Fruit fly (Drosophila melanogaster): ENCODE results near the gene CG11444.

Gene CG11444

DNA sequence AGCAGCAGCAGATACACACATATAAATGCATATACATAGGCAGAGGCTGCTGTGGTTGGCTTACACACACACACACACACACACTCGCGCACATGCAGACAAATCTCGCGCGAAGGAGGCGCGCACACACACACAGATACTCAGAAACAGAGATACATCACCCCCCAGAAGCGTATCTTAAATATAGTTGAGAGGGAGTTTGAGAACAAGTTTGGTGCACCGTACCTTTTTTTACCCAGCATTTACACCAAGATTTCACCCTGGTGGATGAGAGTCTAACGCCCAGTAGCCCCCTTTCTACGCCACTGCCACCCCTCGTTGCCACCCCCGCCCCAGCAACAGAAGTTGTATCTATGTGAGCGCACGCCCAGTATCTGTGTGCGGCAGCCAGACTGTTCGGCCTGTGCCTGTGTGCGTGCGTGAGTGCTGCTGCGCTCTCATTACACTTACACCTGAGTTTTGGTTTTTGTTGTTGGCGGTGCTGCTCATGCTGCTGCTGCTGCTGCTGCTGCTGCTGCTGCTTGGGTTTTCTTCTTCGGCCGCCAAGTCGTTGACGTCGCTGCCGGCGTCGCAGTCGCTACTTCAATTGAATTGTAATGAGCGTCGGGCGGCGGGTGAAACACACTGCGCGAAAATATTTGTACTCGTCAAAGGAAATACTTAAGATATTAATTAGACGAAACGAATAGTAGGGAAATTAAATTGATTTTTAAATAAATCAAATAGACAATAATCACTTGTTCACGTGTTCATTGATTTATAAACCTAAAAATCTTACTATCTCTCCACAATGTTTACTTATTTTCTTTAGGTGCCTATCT is 36.0 kb upstream of the CG11444 start (continued):
- TF ChIP-seq da (GFP tag; optimal IDR thresholded peaks at IDR 0.05) = no peak
- peak; percentile 88 for TF ChIP-seq CG10959 (GFP tag; IDR thresholded peaks at IDR 0.05)
- no peak for TF ChIP-seq Scr (GFP tag; IDR thresholded peaks at IDR 0.05; ENCODE audit: partially characterized antibody)
- TF ChIP-seq Bteb2 (GFP tag; optimal IDR thresholded peaks at IDR 0.05) = peak; percentile 24
- TF ChIP-seq Hr78 (GFP tag; optimal IDR thresholded peaks at IDR 0.05) = no peak
- no peak for TF ChIP-seq CG12299 (tag; optimal IDR thresholded peaks at IDR 0.05)
- TF ChIP-seq CG4854 (GFP tag; optimal IDR thresholded peaks at IDR 0.05) = no peak
- TF ChIP-seq kah (GFP tag; optimal IDR thresholded peaks at IDR 0.05) = no peak
- TF ChIP-seq sim (GFP tag; IDR thresholded peaks at IDR 0.05) = peak; percentile 93
- no peak for TF ChIP-seq CG1647 (GFP tag; optimal IDR thresholded peaks at IDR 0.05)
- TF ChIP-seq Awh (GFP tag; IDR thresholded peaks at IDR 0.05) = peak; percentile 93
- peak; percentile 86 for TF ChIP-seq ap (GFP tag; IDR thresholded peaks at IDR 0.05)
- TF ChIP-seq CG6272 (GFP tag; IDR thresholded peaks at IDR 0.05) = peak; percentile 91
- TF ChIP-seq Dip2 (GFP tag; IDR thresholded peaks at IDR 0.05) = no peak
- TF ChIP-seq emc (GFP tag; optimal IDR thresholded peaks at IDR 0.05) = no peak
- TF ChIP-seq CG2678 (tag; optimal IDR thresholded peaks at IDR 0.05) = peak; percentile 81
- no peak for TF ChIP-seq CG7963 (GFP tag; IDR thresholded peaks at IDR 0.05; ENCODE audit: partially characterized antibody)
- peak; percentile 60 for TF ChIP-seq CG1529 (GFP tag; optimal IDR thresholded peaks at IDR 0.05)
- TF ChIP-seq Six4 (GFP tag; optimal IDR thresholded peaks at IDR 0.05) = peak; percentile 84
- peak in 1 of 3 experiments; percentile 83 for TF ChIP-seq lola (GFP tag; optimal IDR thresholded peaks at IDR 0.05)
- peak; percentile 73; the same call in 1 of the 4 replicates for TF ChIP-seq chinmo (GFP tag; IDR thresholded peaks at IDR 0.05; ENCODE audit: partially characterized antibody)
- no peak for TF ChIP-seq TFAM (GFP tag; optimal IDR thresholded peaks at IDR 0.05)
- peak; percentile 60 for TF ChIP-seq Kr (GFP tag; optimal IDR thresholded peaks at IDR 0.05)
- peak; percentile 63 for TF ChIP-seq CG9609 (GFP tag; optimal IDR thresholded peaks at IDR 0.05)
- TF ChIP-seq tx (GFP tag; optimal IDR thresholded peaks at IDR 0.05) = peak; percentile 51
- TF ChIP-seq HLH4C (GFP tag; IDR thresholded peaks at IDR 0.05; ENCODE audit: partially characterized antibody) = no peak
- no peak for TF ChIP-seq btn (GFP tag; optimal IDR thresholded peaks at IDR 0.05)
- TF ChIP-seq slp2 (GFP tag; optimal IDR thresholded peaks at IDR 0.05) = peak; percentile 13
- peak; percentile 81 for TF ChIP-seq B-H1 (GFP tag; IDR thresholded peaks at IDR 0.05)
- TF ChIP-seq CG11560 (tag; IDR thresholded peaks at IDR 0.05) = peak; percentile 69; the same call in 2 of the 3 replicates
- TF ChIP-seq Med (GFP tag) = peak; percentile 94
- TF ChIP-seq gcm (GFP tag; optimal IDR thresholded peaks at IDR 0.05) = peak; percentile 26
- TF ChIP-seq Fer1 (GFP tag; optimal IDR thresholded peaks at IDR 0.05) = peak; percentile 73
- peak; percentile 28 for TF ChIP-seq sqz (GFP tag; optimal IDR thresholded peaks at IDR 0.05)
- TF ChIP-seq BEAF-32 (GFP tag; optimal IDR thresholded peaks at IDR 0.05) = no peak
- no peak for TF ChIP-seq CG3995 (GFP tag; optimal IDR thresholded peaks at IDR 0.05)
- peak; percentile 14; the same call in 1 of the 2 replicates for TF ChIP-seq CG13287 (GFP tag; IDR thresholded peaks at IDR 0.05; ENCODE audit: partially characterized antibody)
- TF ChIP-seq bsh (GFP tag; optimal IDR thresholded peaks at IDR 0.05) = peak; percentile 77 to 88
- TF ChIP-seq Camta (GFP tag; optimal IDR thresholded peaks at IDR 0.05) = no peak
- peak; percentile 53 for TF ChIP-seq CG2120 (GFP tag; optimal IDR thresholded peaks at IDR 0.05)
- TF ChIP-seq sob (GFP tag; IDR thresholded peaks at IDR 0.05) = peak; percentile 86
- TF ChIP-seq Lhr (GFP tag; optimal IDR thresholded peaks at IDR 0.05) = peak; percentile 38
- peak; percentile 48 for TF ChIP-seq her (GFP tag; optimal IDR thresholded peaks at IDR 0.05)
- peak; percentile 89 for TF ChIP-seq dmrt11E (tag; optimal IDR thresholded peaks at IDR 0.05)
- no peak for TF ChIP-seq CG17912 (GFP tag; optimal IDR thresholded peaks at IDR 0.05)
- TF ChIP-seq CG7928 (GFP tag; optimal IDR thresholded peaks at IDR 0.05) = no peak
- TF ChIP-seq Gug (GFP tag; IDR thresholded peaks at IDR 0.05) = peak; percentile 97
- TF ChIP-seq YL-1 (GFP tag; optimal IDR thresholded peaks at IDR 0.05) = peak; percentile 10

Measured in whole organism, embryonic.